Fruit fly (Drosophila melanogaster): ENCODE results near the gene CG45101.
A peak's percentile ranks its signal among the peaks of the same experiment; 100 is the strongest.

The CG45101 gene

dm6 chr3L:11097982-11098663, 33.3 kb downstream of the CG45101 start, which contains the start of the genes Irbp18 and APP-BP1 (continued):
- TF ChIP-seq bcd (GFP tag; optimal IDR thresholded peaks at IDR 0.05) = peak; percentile 95
- TF ChIP-seq gfzf (GFP tag; optimal IDR thresholded peaks at IDR 0.05) = peak; percentile 23
- peak; percentile 93 for TF ChIP-seq CG2712 (tag; optimal IDR thresholded peaks at IDR 0.05)
- TF ChIP-seq nom (GFP tag; optimal IDR thresholded peaks at IDR 0.05) = peak; percentile 76
- peak; percentile 90 for TF ChIP-seq cwo (GFP tag; optimal IDR thresholded peaks at IDR 0.05)
- TF ChIP-seq HLH3B (GFP tag; IDR thresholded peaks at IDR 0.05) = peak; percentile 75
- TF ChIP-seq HHEX (GFP tag; optimal IDR thresholded peaks at IDR 0.05) = peak; percentile 93
- TF ChIP-seq NFAT (GFP tag; IDR thresholded peaks at IDR 0.05) = peak; percentile 74
- TF ChIP-seq insv (GFP tag; optimal IDR thresholded peaks at IDR 0.05) = peak in 1 of 2 experiments; percentile 74
- TF ChIP-seq mld (GFP tag; IDR thresholded peaks at IDR 0.05; ENCODE audit: partially characterized antibody) = no peak
- TF ChIP-seq Six4 (GFP tag; optimal IDR thresholded peaks at IDR 0.05) = peak; percentile 94
- TF ChIP-seq cato (GFP tag; optimal IDR thresholded peaks at IDR 0.05; ENCODE audit: borderline replicate concordance) = peak; percentile 91
- peak; percentile 25 for TF ChIP-seq CG9797 (GFP tag; optimal IDR thresholded peaks at IDR 0.05)
- TF ChIP-seq Ssrp (tag; optimal IDR thresholded peaks at IDR 0.05) = peak; percentile 90
- TF ChIP-seq CG15073 (GFP tag; optimal IDR thresholded peaks at IDR 0.05) = peak; percentile 45
- TF ChIP-seq CG15601 (tag; optimal IDR thresholded peaks at IDR 0.05) = peak; percentile 76
- peak; percentile 36; the same call in 1 of the 2 replicates for TF ChIP-seq Doc2 (GFP tag; IDR thresholded peaks at IDR 0.05)
- TF ChIP-seq CTCF (GFP tag; optimal IDR thresholded peaks at IDR 0.05) = peak; percentile 50
- TF ChIP-seq CG12236 (GFP tag; optimal IDR thresholded peaks at IDR 0.05) = peak; percentile 90
- peak; percentile 88 for TF ChIP-seq CG11723 (GFP tag; optimal IDR thresholded peaks at IDR 0.05)
- no peak for TF ChIP-seq Scr (GFP tag; IDR thresholded peaks at IDR 0.05; ENCODE audit: partially characterized antibody)
- TF ChIP-seq Spps (tag; optimal IDR thresholded peaks at IDR 0.05) = peak; percentile 87
- peak; percentile 91 for TF ChIP-seq grau (tag; optimal IDR thresholded peaks at IDR 0.05)
- TF ChIP-seq GATAe (GFP tag; conservative IDR thresholded peaks at IDR 0.05) = no peak; the same call in 1 of the 2 replicates
- TF ChIP-seq CkIIα-i1 (GFP tag; IDR thresholded peaks at IDR 0.05) = 0 out of 2 replicates have a peak, but pooled peaks have one; percentile 31
- no peak for TF ChIP-seq yki (optimal IDR thresholded peaks at IDR 0.05)
- TF ChIP-seq CG15514 (GFP tag; optimal IDR thresholded peaks at IDR 0.05) = peak; percentile 90
- TF ChIP-seq rib (GFP tag; IDR thresholded peaks at IDR 0.05) = peak; percentile 87
- peak; percentile 83 for TF ChIP-seq CG12071 (GFP tag; optimal IDR thresholded peaks at IDR 0.05)
- peak; percentile 31 for TF ChIP-seq MESR4 (GFP tag; optimal IDR thresholded peaks at IDR 0.05)
- peak; percentile 81 for TF ChIP-seq pb (GFP tag; optimal IDR thresholded peaks at IDR 0.05)
- peak; percentile 74 for TF ChIP-seq CG8359 (GFP tag; optimal IDR thresholded peaks at IDR 0.05; ENCODE audit: borderline replicate concordance)
- peak; percentile 93 for TF ChIP-seq bab2 (GFP tag; optimal IDR thresholded peaks at IDR 0.05)
- TF ChIP-seq Atf-2 (GFP tag; optimal IDR thresholded peaks at IDR 0.05) = peak; percentile 92
- TF ChIP-seq CG1832 (GFP tag; optimal IDR thresholded peaks at IDR 0.05) = no peak
- peak; percentile 37 for TF ChIP-seq Sry-β (GFP tag; optimal IDR thresholded peaks at IDR 0.05)
- TF ChIP-seq Oaz (GFP tag; IDR thresholded peaks at IDR 0.05) = peak; percentile 70
- peak; percentile 95 for TF ChIP-seq CG2678 (tag; optimal IDR thresholded peaks at IDR 0.05)
- TF ChIP-seq CG3281 (GFP tag; optimal IDR thresholded peaks at IDR 0.05) = peak; percentile 95
- peak; percentile 88 for TF ChIP-seq ERR (GFP tag; optimal IDR thresholded peaks at IDR 0.05)
- peak; percentile 80 for TF ChIP-seq Fer2 (tag; optimal IDR thresholded peaks at IDR 0.05)
- peak; percentile 89 for TF ChIP-seq vvl (GFP tag; IDR thresholded peaks at IDR 0.05)
- peak; percentile 92 to 96 for TF ChIP-seq Pdp1 (GFP tag; optimal IDR thresholded peaks at IDR 0.05)
- no peak for TF ChIP-seq CG34224 (GFP tag; IDR thresholded peaks at IDR 0.05; ENCODE audit: partially characterized antibody)
- TF ChIP-seq ken (GFP tag; IDR thresholded peaks at IDR 0.05) = peak; percentile 79
- TF ChIP-seq CG1647 (GFP tag; optimal IDR thresholded peaks at IDR 0.05) = peak; percentile 91
- TF ChIP-seq CG32772 (GFP tag; IDR thresholded peaks at IDR 0.05) = peak; percentile 86
- TF ChIP-seq jumu (GFP tag; optimal IDR thresholded peaks at IDR 0.05) = peak; percentile 92
- TF ChIP-seq Dip3 (GFP tag; optimal IDR thresholded peaks at IDR 0.05) = peak; percentile 96

Measured in whole organism, embryonic.